Worm (Caenorhabditis elegans): ENCODE measurements around the gene F17E5.2.

ce11 chrX:12415832-12416231 lies 21.8 kb downstream of the F17E5.2 start:
- TF ChIP-seq hnd-1 (tag; optimal IDR thresholded peaks at IDR 0.05) (no peak), ama-1 (optimal IDR thresholded peaks at IDR 0.05) (no peak), pes-1 (GFP tag; IDR thresholded peaks at IDR 0.05) (no peak), hmg-4 (GFP tag; optimal IDR thresholded peaks at IDR 0.05) (no peak), flt-1 (GFP tag; IDR thresholded peaks at IDR 0.05) (no peak), scrt-1 (GFP tag; IDR thresholded peaks at IDR 0.05) (no peak), ceh-13 (GFP tag; optimal IDR thresholded peaks at IDR 0.05) (no peak), tbx-37 (GFP tag; conservative IDR thresholded peaks at IDR 0.05) (no peak), F13C5.2 (tag; optimal IDR thresholded peaks at IDR 0.05) (no peak), hmbx-1 (tag; optimal IDR thresholded peaks at IDR 0.05) (no peak), sea-1 (GFP tag; conservative IDR thresholded peaks at IDR 0.05) (no peak), ets-7 (tag; optimal IDR thresholded peaks at IDR 0.05) (no peak), tbx-11 (GFP tag; IDR thresholded peaks at IDR 0.05) (no peak), aly-1 (tag; optimal IDR thresholded peaks at IDR 0.05) (no peak)

Measured in whole organism, early embryonic.